Worm (Caenorhabditis elegans): Measurements from ENCODE around the gene ZK507.1.

DNA sequence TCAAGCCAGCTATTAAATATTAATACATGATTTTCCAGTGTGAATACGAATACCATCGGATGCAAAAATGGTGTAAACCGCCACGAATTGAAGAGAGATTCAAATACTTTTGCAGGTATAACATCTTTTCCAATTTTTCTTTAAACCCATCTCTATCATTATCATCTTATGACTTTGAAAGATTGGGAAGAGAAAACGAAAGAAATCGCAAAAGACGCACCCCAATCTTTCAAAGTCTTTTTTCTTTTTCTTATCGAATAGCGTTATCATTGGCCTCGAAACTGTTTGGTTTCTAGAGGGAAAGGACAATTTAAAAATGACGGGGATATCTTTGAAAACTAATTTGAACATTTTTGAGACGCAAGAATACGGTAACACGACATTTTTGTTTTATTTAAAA is 4.5 kb upstream of the ZK507.1 start:
- TF ChIP-seq nhr-11 (tag; optimal IDR thresholded peaks at IDR 0.05) (no peak), jun-1 (tag; optimal IDR thresholded peaks at IDR 0.05) (no peak), unc-62 (GFP tag; optimal IDR thresholded peaks at IDR 0.05) (no peak)

Measured in whole organism, L1 larva.